Worm (Caenorhabditis elegans) whole organism, L4 larva: ENCODE data around the gene ddx-19.

Source experiments
- D1046.2 ChIP-seq: fragments of 200-800 bp; sonication (Bioruptor generic); IDR thresholded peaks from 2 replicates; pipeline ENCODE4 v1.3.6; 2022; ENCODE audit warnings: missing genetic modification characterization, missing compliant biosample characterization
- F10B5.3 ChIP-seq: sonication (generic microtip); optimal IDR thresholded peaks from 2 replicates; lab custom pipeline; 2016; ENCODE audit warnings: mild to moderate bottlenecking, missing genetic modification characterization, missing compliant biosample characterization
- F37D6.2 ChIP-seq: sonication (generic microtip); optimal IDR thresholded peaks from 2 replicates; lab custom pipeline; 2016; ENCODE audit warnings: mild to moderate bottlenecking, missing genetic modification characterization, missing compliant biosample characterization
- ZK337.2 ChIP-seq: fragments of 200-800 bp; sonication (Bioruptor generic); IDR thresholded peaks from 2 replicates; pipeline ENCODE4 v1.3.6; 2022; ENCODE audit warnings: missing genetic modification reagents, missing genetic modification characterization, missing compliant biosample characterization
- ZK546.5 ChIP-seq, 2 experiments: sonication (generic microtip); optimal IDR thresholded peaks; 2 replicates each; lab custom pipeline; 2017; ENCODE audit warnings: missing biosample characterization in 2 of 2, missing genetic modification characterization in 2 of 2
- aha-1 ChIP-seq: fragments of 150-350 bp; peaks from one replicate; lab custom pipeline; 2014; ENCODE audit warnings: missing biosample characterization, missing genetic modification characterization
- ama-1 ChIP-seq: fragments of 150-350 bp; optimal IDR thresholded peaks from 2 replicates; lab custom pipeline; 2014; ENCODE audit warnings: inconsistent platforms, mixed read lengths
- arid-1 ChIP-seq: fragments of 200-800 bp; sonication (Bioruptor generic); conservative IDR thresholded peaks from 2 replicates; pipeline ENCODE4 v1.3.6; 2022; ENCODE audit warnings: missing genetic modification reagents, missing genetic modification characterization, missing compliant biosample characterization
- ceh-44 ChIP-seq: fragments of 200-800 bp; sonication (Bioruptor generic); IDR thresholded peaks from 2 replicates; pipeline ENCODE4 v1.3.6; 2022; ENCODE audit warnings: missing genetic modification reagents, missing genetic modification characterization, missing compliant biosample characterization
- ceh-82 ChIP-seq: sonication (generic microtip); optimal IDR thresholded peaks from 2 replicates; lab custom pipeline; 2017; ENCODE audit warnings: missing biosample characterization, missing genetic modification characterization
- ctbp-1 ChIP-seq: fragments of 200-800 bp; sonication (Bioruptor generic); IDR thresholded peaks from 2 replicates; pipeline ENCODE4 v1.3.6; 2022; ENCODE audit warnings: missing genetic modification reagents, missing genetic modification characterization, missing compliant biosample characterization
- daf-12 ChIP-seq: fragments of 150-350 bp; optimal IDR thresholded peaks from 2 replicates; lab custom pipeline; 2014; ENCODE audit warnings: missing biosample characterization, missing genetic modification reagents, missing genetic modification characterization
- daf-16 ChIP-seq, 3 experiments: sonication (generic microtip); optimal IDR thresholded peaks; 2 replicates each; lab custom pipeline; 2016 to 2017; ENCODE audit warnings: missing genetic modification characterization in 3 of 3, missing genetic modification reagents in 3 of 3, mild to moderate bottlenecking in 2 of 3, missing compliant biosample characterization in 2 of 3, missing biosample characterization in 1 of 3, moderate library complexity in 1 of 3
- egl-27 ChIP-seq: sonication (generic microtip); optimal IDR thresholded peaks from 3 replicates; lab custom pipeline; 2017; ENCODE audit warnings: missing biosample characterization, missing genetic modification reagents, missing genetic modification characterization
- egl-43 ChIP-seq: fragments of 200-800 bp; sonication (Bioruptor generic); IDR thresholded peaks from 2 replicates; pipeline ENCODE4 v1.3.6; 2022; ENCODE audit warnings: missing genetic modification reagents, missing genetic modification characterization, missing compliant biosample characterization
- fkh-10 ChIP-seq: fragments of 150-350 bp; optimal IDR thresholded peaks from 2 replicates; lab custom pipeline; 2014; ENCODE audit warnings: missing biosample characterization, missing genetic modification reagents, missing genetic modification characterization
- hlh-11 ChIP-seq: fragments of 200-800 bp; sonication (Bioruptor generic); optimal IDR thresholded peaks from 2 replicates; lab custom pipeline; 2018; ENCODE audit warnings: mild to moderate bottlenecking, missing genetic modification characterization, missing compliant biosample characterization
- hlh-30 ChIP-seq: sonication (generic microtip); optimal IDR thresholded peaks from 2 replicates; lab custom pipeline; 2017; ENCODE audit warnings: antibody characterized with exemption, mild to moderate bottlenecking, missing genetic modification characterization, missing compliant biosample characterization; ENCODE audit not compliant: insufficient read depth
- hmg-1.1 ChIP-seq: fragments of 200-800 bp; sonication (Bioruptor generic); IDR thresholded peaks from 2 replicates; pipeline ENCODE4 v1.3.6; 2022; ENCODE audit warnings: missing genetic modification reagents, missing genetic modification characterization, missing compliant biosample characterization
- lin-1 ChIP-seq: fragments of 200-800 bp; sonication (Bioruptor generic); IDR thresholded peaks from 2 replicates; pipeline ENCODE4 v1.3.6; 2022; ENCODE audit warnings: missing genetic modification reagents, missing genetic modification characterization, missing compliant biosample characterization
- lir-3 ChIP-seq: sonication (generic microtip); optimal IDR thresholded peaks from 2 replicates; lab custom pipeline; 2016; ENCODE audit warnings: mild to moderate bottlenecking, missing genetic modification characterization, missing compliant biosample characterization
- madf-9 ChIP-seq: fragments of 200-800 bp; sonication (Bioruptor generic); conservative IDR thresholded peaks from 2 replicates; pipeline ENCODE4 v1.3.6; 2022; ENCODE audit warnings: missing genetic modification reagents, missing genetic modification characterization, missing compliant biosample characterization
- mdl-1 ChIP-seq, 2 experiments: fragments of 150-350 bp in 1 of 2; sonication (generic microtip) in 1 of 2; optimal IDR thresholded peaks; 2 replicates each; lab custom pipeline; 2014 to 2017; ENCODE audit warnings: missing biosample characterization in 2 of 2, missing genetic modification characterization in 2 of 2
- mep-1 ChIP-seq: fragments of 150-350 bp; sonication (generic microtip); optimal IDR thresholded peaks from 3 replicates; lab custom pipeline; 2014; ENCODE audit warnings: missing biosample characterization, missing genetic modification characterization
- mxl-3 ChIP-seq: fragments of 200-800 bp; sonication (Bioruptor generic); optimal IDR thresholded peaks from 2 replicates; lab custom pipeline; 2018; ENCODE audit warnings: mild to moderate bottlenecking, missing genetic modification characterization, missing compliant biosample characterization
- nhr-11 ChIP-seq: fragments of 150-350 bp; optimal IDR thresholded peaks from 2 replicates; lab custom pipeline; 2014; ENCODE audit warnings: missing biosample characterization, missing genetic modification characterization
- nhr-28 ChIP-seq: fragments of 150-350 bp; optimal IDR thresholded peaks from 2 replicates; lab custom pipeline; 2014; ENCODE audit warnings: missing biosample characterization, missing genetic modification characterization
- nhr-76 ChIP-seq: fragments of 150-350 bp; optimal IDR thresholded peaks from 2 replicates; lab custom pipeline; 2014; ENCODE audit warnings: missing biosample characterization, missing genetic modification characterization
- saeg-2 ChIP-seq: fragments of 200-800 bp; sonication (Bioruptor generic); IDR thresholded peaks from 2 replicates; pipeline ENCODE4 v1.3.6; 2022; ENCODE audit warnings: missing genetic modification reagents, missing genetic modification characterization, missing compliant biosample characterization
- set-16 ChIP-seq: fragments of 200-800 bp; sonication (Bioruptor generic); IDR thresholded peaks from 2 replicates; pipeline ENCODE4 v1.3.6; 2022; ENCODE audit warnings: missing genetic modification reagents, missing genetic modification characterization, missing compliant biosample characterization
- skn-1 ChIP-seq: fragments of 150-350 bp; optimal IDR thresholded peaks from 2 replicates; lab custom pipeline; 2014; ENCODE audit warnings: missing biosample characterization, missing genetic modification characterization
- unc-62 ChIP-seq, 3 experiments: fragments of 150-350 bp in 1 of 3; sonication (generic microtip); optimal IDR thresholded peaks in 2 of 3; peaks in 1 of 3; 1 replicate in 1 of 3; 2 replicates in 2 of 3; lab custom pipeline; 2014 to 2017; ENCODE audit warnings: missing biosample characterization in 3 of 3, missing genetic modification characterization in 3 of 3, missing genetic modification reagents in 3 of 3, missing genotype in 1 of 3
- zfp-2 ChIP-seq: sonication (generic microtip); optimal IDR thresholded peaks from 2 replicates; lab custom pipeline; 2016; ENCODE audit warnings: mild to moderate bottlenecking, missing genetic modification characterization, missing compliant biosample characterization
- zip-2 ChIP-seq: fragments of 150-350 bp; optimal IDR thresholded peaks from 2 replicates; lab custom pipeline; 2014; ENCODE audit warnings: missing biosample characterization, missing genetic modification characterization

Gene ddx-19

DNA sequence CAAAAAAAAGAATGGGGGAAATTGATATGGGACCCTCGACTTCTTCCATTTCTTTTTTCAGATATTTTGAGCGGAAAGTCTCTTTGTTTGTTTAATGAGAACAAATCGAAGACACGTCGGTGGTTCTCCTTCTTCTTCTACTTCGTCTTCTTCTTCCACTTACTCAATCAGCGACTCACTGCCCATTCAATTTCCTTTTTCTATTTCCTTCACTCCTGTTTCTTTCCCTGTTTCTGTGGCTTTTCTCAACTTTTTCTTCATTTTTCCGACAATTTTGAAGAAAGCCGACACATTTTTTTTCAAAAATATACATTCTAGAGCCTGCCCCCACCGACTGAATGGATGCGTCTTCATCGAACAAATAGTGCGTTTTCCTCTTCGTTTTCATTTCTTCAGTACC lies 48.8 kb upstream of the ddx-19 start, which contains the start of gene F46C5.4:
Gene F46C5.4 (plus strand): TSS at position 222 of the 400 bp plus-strand sequence.
- no peak for TF ChIP-seq mxl-3
- peak; percentile 76 for TF ChIP-seq fkh-10 (GFP tag; lab: Kevin White, UChicago)
- no peak for TF ChIP-seq hmg-1.1
- no peak for TF ChIP-seq zfp-2 (tag; lab: Kevin White, UChicago)
- TF ChIP-seq D1046.2 (GFP tag; lab: Robert Waterston, UW), result no peak
- TF ChIP-seq ceh-82 (tag; lab: Kevin White, UChicago), result no peak
- TF ChIP-seq mep-1 (tag; lab: Kevin White, UChicago), result no peak
- no peak for TF ChIP-seq zip-2
- no peak for TF ChIP-seq set-16
- no peak for TF ChIP-seq ZK546.5 (tag; optimal IDR thresholded peaks at IDR 0.05; lab: Kevin White, UChicago)
- no peak for TF ChIP-seq madf-9 (GFP tag; lab: Robert Waterston, UW)
- no peak for TF ChIP-seq ama-1 (lab: Kevin White, UChicago)
- no peak for TF ChIP-seq daf-12
- peak in 1 of 2 experiments; percentile 35 for TF ChIP-seq unc-62 (GFP tag; optimal IDR thresholded peaks at IDR 0.05 in 1 of 2; lab: Kevin White, UChicago)
- TF ChIP-seq unc-62 (tag; optimal IDR thresholded peaks at IDR 0.05; lab: Kevin White, UChicago), result no peak
- no peak for TF ChIP-seq nhr-76 (tag; lab: Kevin White, UChicago)
- TF ChIP-seq daf-16 (GFP tag; optimal IDR thresholded peaks at IDR 0.05; lab: Kevin White, UChicago), result no peak
- TF ChIP-seq daf-16 (tag; optimal IDR thresholded peaks at IDR 0.05; lab: Kevin White, UChicago), result no peak
- TF ChIP-seq, all 104 proteins: peak for 2

DNA sequence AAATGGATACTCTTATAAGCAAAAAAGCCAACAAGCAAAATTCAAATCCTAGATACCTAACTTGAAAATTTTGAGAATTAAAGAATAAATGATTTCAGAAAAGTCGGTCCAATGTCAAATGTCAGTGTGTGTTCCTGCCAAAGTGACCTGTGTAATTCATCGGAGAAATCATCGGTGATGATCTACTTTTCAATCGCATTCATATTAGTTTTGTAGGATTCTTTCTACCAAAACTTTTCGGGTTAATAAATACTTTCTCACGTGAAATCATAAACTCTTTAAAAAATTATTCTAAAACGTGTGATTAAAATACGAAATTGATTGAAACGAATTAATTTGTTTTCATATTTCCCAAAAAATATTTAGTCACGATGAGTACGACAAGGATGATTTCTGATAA lies 45.7 kb upstream of the ddx-19 start, which contains the start of gene F46C5.7:
Gene F46C5.7 (plus strand): TSS at position 301 of the 400 bp plus-strand sequence.
- TF ChIP-seq arid-1 (no peak), ZK337.2 (GFP tag; lab: Robert Waterston, UW) (no peak), ceh-44 (GFP tag; lab: Robert Waterston, UW) (no peak), egl-43 (no peak), saeg-2 (GFP tag; lab: Robert Waterston, UW) (no peak)

DNA sequence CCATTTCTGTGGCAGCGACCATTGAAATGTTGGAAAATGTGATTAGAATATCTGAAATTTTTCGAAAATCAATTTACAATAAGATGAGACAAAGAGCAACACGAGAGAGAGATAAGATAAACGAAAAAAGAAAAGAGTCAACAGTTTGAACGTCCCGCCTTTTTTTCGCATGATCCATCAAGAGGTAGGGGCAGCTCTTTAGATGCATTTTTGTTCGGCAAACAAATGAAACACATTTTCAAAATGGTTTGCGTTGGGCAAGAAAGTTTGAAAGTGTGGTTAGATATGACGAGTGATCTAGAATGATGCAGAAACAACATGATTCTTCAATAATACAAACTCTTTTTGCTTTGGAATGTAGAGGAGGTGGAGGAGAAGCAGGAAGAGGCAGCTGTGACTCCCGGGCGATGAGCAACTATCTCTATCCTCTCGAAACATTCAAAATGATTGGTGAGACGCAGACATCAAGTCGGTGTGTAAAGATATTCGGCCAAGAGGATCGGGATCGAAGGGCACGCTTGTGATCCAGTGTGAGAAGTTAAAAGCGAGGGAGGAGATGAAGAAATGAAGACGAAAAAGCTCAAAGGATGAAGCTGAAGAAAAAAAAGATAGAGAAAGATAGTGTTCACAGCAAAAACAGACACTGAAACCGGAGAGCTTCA lies 40.1 kb upstream of the ddx-19 start, which contains the start of gene F46C5.6:
Gene F46C5.6 (minus strand): TSS at position 51 of the 662 bp plus-strand sequence.
- peak in 1 of 2 experiments; percentile 52 for TF ChIP-seq unc-62 (GFP tag; optimal IDR thresholded peaks at IDR 0.05 in 1 of 2; lab: Kevin White, UChicago)
- TF ChIP-seq unc-62 (tag; optimal IDR thresholded peaks at IDR 0.05; lab: Kevin White, UChicago), result no peak
- TF ChIP-seq nhr-11 (tag; lab: Kevin White, UChicago), result peak; percentile 37
- no peak for TF ChIP-seq ceh-82 (tag; lab: Kevin White, UChicago)
- TF ChIP-seq daf-16 (GFP tag; optimal IDR thresholded peaks at IDR 0.05; lab: Kevin White, UChicago), result peak in 1 of 2 experiments; percentile 41
- no peak for TF ChIP-seq daf-16 (tag; optimal IDR thresholded peaks at IDR 0.05; lab: Kevin White, UChicago)
- TF ChIP-seq hlh-11 (tag; lab: Kevin White, UChicago), result peak; percentile 52
- TF ChIP-seq skn-1, result no peak
- TF ChIP-seq egl-27 (tag; lab: Kevin White, UChicago), result no peak

DNA sequence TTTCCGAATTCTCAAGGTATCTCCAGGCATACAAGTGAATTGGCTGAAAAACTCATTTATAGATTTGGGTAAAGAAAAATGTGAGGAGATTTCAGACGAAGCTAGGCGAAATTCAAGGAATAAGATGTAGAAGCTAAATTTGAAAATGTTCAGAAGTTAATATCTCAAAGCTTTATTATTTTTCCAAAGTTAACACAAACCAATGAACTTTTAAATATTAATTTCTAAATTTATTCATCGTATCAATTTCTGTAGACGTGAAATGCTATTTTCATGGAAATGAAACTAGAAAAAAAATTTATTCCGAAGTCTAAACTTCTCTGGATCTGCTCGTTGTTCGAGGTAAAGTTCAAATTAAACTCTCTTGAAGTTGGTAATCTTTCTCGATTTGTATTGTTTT lies 39.4 kb upstream of the ddx-19 start, which contains the start of gene agxt-1:
Gene agxt-1 (plus strand): TSS at position 301 of the 400 bp plus-strand sequence.
- TF ChIP-seq aha-1 (tag; lab: Kevin White, UChicago), result no peak
- TF ChIP-seq F37D6.2, result no peak
- TF ChIP-seq F10B5.3 (tag; lab: Kevin White, UChicago), result no peak
- no peak for TF ChIP-seq nhr-11 (tag; lab: Kevin White, UChicago)

DNA sequence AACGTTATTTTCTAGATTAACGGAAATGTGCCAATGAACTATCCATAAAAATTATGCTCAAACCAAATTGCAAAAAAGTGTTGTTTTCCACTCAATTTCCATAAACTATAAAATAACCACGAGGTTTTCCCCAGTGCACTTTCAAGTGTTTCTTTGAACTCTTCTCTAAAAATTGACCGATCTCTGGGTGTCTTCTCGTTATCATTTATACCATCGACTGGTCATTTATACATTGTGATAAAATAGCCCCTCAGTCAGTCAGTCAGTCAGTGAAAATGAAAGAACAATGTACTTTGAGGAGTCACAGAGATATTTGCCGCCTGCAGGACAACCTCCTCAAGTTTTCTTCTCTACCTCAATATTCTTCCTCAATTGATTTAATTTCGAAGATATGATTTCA lies 38.8 kb upstream of the ddx-19 start:
- no peak for TF ChIP-seq ctbp-1
- TF ChIP-seq nhr-28, result peak; percentile 62
- TF ChIP-seq mdl-1 (tag; optimal IDR thresholded peaks at IDR 0.05; lab: Kevin White, UChicago), result peak in 1 of 2 experiments; percentile 42
- peak; percentile 57 for TF ChIP-seq hlh-11 (tag; lab: Kevin White, UChicago)
- TF ChIP-seq hlh-30 (tag; lab: Kevin White, UChicago), result peak; percentile 47
- no peak for TF ChIP-seq lin-1 (GFP tag; lab: Robert Waterston, UW)
- TF ChIP-seq lir-3 (tag; lab: Kevin White, UChicago), result no peak
- TF ChIP-seq, all 104 proteins: peak for 4
